Worm (Caenorhabditis elegans): ENCODE results near the gene garr-1.

DNA sequence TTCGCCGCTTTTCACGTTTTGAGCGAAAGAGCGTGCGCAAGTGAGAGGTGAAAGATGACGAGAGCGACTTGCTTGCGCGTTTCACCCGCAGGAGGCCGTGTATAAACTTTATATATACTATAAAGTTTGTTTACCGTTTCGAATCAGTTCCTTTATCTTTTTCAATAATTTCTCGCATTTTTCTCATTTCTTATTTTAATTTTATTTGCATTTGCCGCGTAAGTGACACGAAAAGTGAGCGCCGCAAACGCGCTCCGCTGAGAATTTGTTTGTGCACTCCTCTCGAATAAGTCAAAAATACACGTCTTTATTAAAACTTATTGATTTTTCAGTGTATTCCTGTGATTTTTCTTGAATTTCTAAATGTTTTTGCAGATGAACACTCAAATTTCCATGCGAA is 17.7 kb downstream of the garr-1 start, which contains the start of gene mrpl-55:
- TF ChIP-seq him-1 (tag; optimal IDR thresholded peaks at IDR 0.05): peak; percentile 39
- no peak for TF ChIP-seq dao-5 (tag; optimal IDR thresholded peaks at IDR 0.05)

All from whole organism, L4/young adult.